Fruit fly (Drosophila melanogaster) whole organism, embryonic: Measurements from ENCODE around the gene CG4955.

Experiments used
- Abd-B ChIP-seq: fragments of 200-800 bp; sonication (Bioruptor generic); optimal IDR thresholded peaks from 2 replicates; lab custom pipeline; 2018; ENCODE audit warnings: missing biosample characterization, mild to moderate bottlenecking, missing genetic modification characterization, moderate library complexity
- Aef1 ChIP-seq: fragments of 200-800 bp; sonication (Bioruptor generic); IDR thresholded peaks from 3 replicates; pipeline ENCODE4 v1.3.6; 2022; ENCODE audit warnings: missing biosample characterization, missing genetic modification characterization
- CG1024 ChIP-seq: fragments of 200-800 bp; sonication (Bioruptor generic); IDR thresholded peaks from 2 replicates; pipeline ENCODE4 v1.3.6; 2022; ENCODE audit warnings: missing biosample characterization, missing genetic modification characterization
- CG10654 ChIP-seq: fragments of 200-800 bp; sonication (Bioruptor generic); optimal IDR thresholded peaks from 2 replicates; lab custom pipeline; 2016; ENCODE audit warnings: missing biosample characterization, missing genetic modification characterization
- CG15601 ChIP-seq: fragments of 200-800 bp; sonication (Bioruptor generic); optimal IDR thresholded peaks from 3 replicates; lab custom pipeline; 2019; ENCODE audit warnings: missing biosample characterization, mild to moderate bottlenecking, missing genetic modification characterization, moderate library complexity
- CG1603 ChIP-seq: fragments of 200-800 bp; sonication (Bioruptor generic); optimal IDR thresholded peaks from 2 replicates; lab custom pipeline; 2019; ENCODE audit warnings: missing biosample characterization, mild to moderate bottlenecking, missing genetic modification characterization, moderate library complexity
- CG17385 ChIP-seq: fragments of 200-800 bp; sonication (Bioruptor generic); optimal IDR thresholded peaks from 3 replicates; lab custom pipeline; 2018; ENCODE audit warnings: missing biosample characterization, mild to moderate bottlenecking, missing genetic modification characterization
- CG17912 ChIP-seq: fragments of 200-800 bp; sonication (Bioruptor generic); optimal IDR thresholded peaks from 2 replicates; lab custom pipeline; 2018; ENCODE audit warnings: missing biosample characterization, mild to moderate bottlenecking, missing genetic modification characterization
- CG1832 ChIP-seq: fragments of 200-800 bp; sonication (Bioruptor generic); optimal IDR thresholded peaks from 2 replicates; lab custom pipeline; 2017; ENCODE audit warnings: missing biosample characterization, mild to moderate bottlenecking, missing genetic modification characterization, inconsistent platforms
- CG2889 ChIP-seq: fragments of 200-800 bp; sonication (Bioruptor generic); IDR thresholded peaks from 3 replicates; pipeline ENCODE4 v1.3.6; 2022; ENCODE audit warnings: missing biosample characterization, missing genetic modification characterization
- CG30431 ChIP-seq: fragments of 200-800 bp; sonication (Bioruptor generic); optimal IDR thresholded peaks from 2 replicates; lab custom pipeline; 2017; ENCODE audit warnings: missing biosample characterization, missing genetic modification characterization
- CG4424 ChIP-seq: fragments of 200-800 bp; sonication (Bioruptor generic); optimal IDR thresholded peaks from 3 replicates; lab custom pipeline; 2016; ENCODE audit warnings: missing biosample characterization, missing genetic modification characterization
- CG4730 ChIP-seq: fragments of 200-800 bp; sonication (Bioruptor generic); IDR thresholded peaks from 2 replicates; pipeline ENCODE4 v1.3.6; 2022; ENCODE audit warnings: missing biosample characterization, missing genetic modification characterization
- CG6175 ChIP-seq: fragments of 200-800 bp; sonication (Bioruptor generic); IDR thresholded peaks from 3 replicates; pipeline ENCODE4 v1.3.6; 2022; ENCODE audit warnings: missing biosample characterization, missing genetic modification characterization
- CG6272 ChIP-seq: fragments of 200-800 bp; sonication (Bioruptor generic); IDR thresholded peaks from 2 replicates; pipeline ENCODE4 v1.3.6; 2022; ENCODE audit warnings: missing biosample characterization, missing genetic modification characterization
- CG7745 ChIP-seq: fragments of 200-800 bp; sonication (Bioruptor generic); optimal IDR thresholded peaks from 2 replicates; lab custom pipeline; 2018; ENCODE audit warnings: missing biosample characterization, mild to moderate bottlenecking, missing genetic modification characterization, moderate library complexity
- CG9817 ChIP-seq: fragments of 200-800 bp; sonication (Bioruptor generic); optimal IDR thresholded peaks from 2 replicates; lab custom pipeline; 2018; ENCODE audit warnings: missing biosample characterization, mild to moderate bottlenecking, missing genetic modification characterization, moderate library complexity
- CG9932 ChIP-seq: fragments of 200-800 bp; sonication (Bioruptor generic); IDR thresholded peaks from 2 replicates; pipeline ENCODE4 v1.3.6; 2022; ENCODE audit warnings: missing biosample characterization, missing genetic modification characterization
- Fer1 ChIP-seq: fragments of 200-800 bp; sonication (Bioruptor generic); optimal IDR thresholded peaks from 2 replicates; lab custom pipeline; 2017; ENCODE audit warnings: missing biosample characterization, mild to moderate bottlenecking, missing genetic modification characterization
- Hr39 ChIP-seq: fragments of >200 bp; optimal IDR thresholded peaks from 2 replicates; lab custom pipeline; 2017
- NFAT ChIP-seq: fragments of 200-800 bp; sonication (Bioruptor generic); IDR thresholded peaks from 2 replicates; pipeline ENCODE4 v1.3.6; 2022; ENCODE audit warnings: missing biosample characterization, missing genetic modification characterization
- NK7.1 ChIP-seq: fragments of 200-800 bp; sonication (Bioruptor generic); optimal IDR thresholded peaks from 3 replicates; lab custom pipeline; 2016; ENCODE audit warnings: missing biosample characterization, missing genetic modification characterization
- Nf-YC ChIP-seq: fragments of 200-800 bp; optimal IDR thresholded peaks from 3 replicates; lab custom pipeline; 2019; ENCODE audit warnings: missing biosample characterization, mild to moderate bottlenecking, missing genetic modification characterization, moderate library complexity
- Opbp ChIP-seq: fragments of 200-800 bp; sonication (Bioruptor generic); IDR thresholded peaks from 3 replicates; pipeline ENCODE4 v1.3.6; 2022; ENCODE audit warnings: missing biosample characterization, missing genetic modification characterization; ENCODE audit not compliant: partially characterized antibody
- Pdp1 ChIP-seq, 2 experiments: fragments of 200-800 bp; sonication (Bioruptor generic); optimal IDR thresholded peaks; 3 replicates each; lab custom pipeline; 2016; ENCODE audit warnings: missing biosample characterization in 2 of 2, missing genetic modification characterization in 2 of 2, mild to moderate bottlenecking in 1 of 2, moderate library complexity in 1 of 2
- Ptx1 ChIP-seq: fragments of 200-800 bp; sonication (Bioruptor generic); IDR thresholded peaks from 2 replicates; pipeline ENCODE4 v1.3.6; 2022; ENCODE audit warnings: missing biosample characterization, missing genetic modification characterization
- Sin3A ChIP-seq: fragments of >200 bp; optimal IDR thresholded peaks from 2 replicates; lab custom pipeline; 2018
- Sox100B ChIP-seq: fragments of 200-800 bp; sonication (Bioruptor generic); optimal IDR thresholded peaks from 3 replicates; lab custom pipeline; 2018; ENCODE audit warnings: missing biosample characterization, mild to moderate bottlenecking, missing genetic modification characterization
- Sox102F ChIP-seq: fragments of 200-800 bp; sonication (Bioruptor generic); optimal IDR thresholded peaks from 2 replicates; lab custom pipeline; 2018; ENCODE audit warnings: missing biosample characterization, mild to moderate bottlenecking, missing genetic modification characterization, moderate library complexity
- ara ChIP-seq: fragments of 200-800 bp; sonication (Bioruptor generic); IDR thresholded peaks from 2 replicates; pipeline ENCODE4 v1.3.6; 2022; ENCODE audit warnings: missing biosample characterization, missing genetic modification characterization
- br ChIP-seq: fragments of >200 bp; optimal IDR thresholded peaks from 2 replicates; lab custom pipeline; 2017
- btn ChIP-seq: fragments of 200-800 bp; sonication (Bioruptor generic); optimal IDR thresholded peaks from 2 replicates; lab custom pipeline; 2016; ENCODE audit warnings: missing biosample characterization, missing genetic modification characterization
- cad ChIP-seq: fragments of >200 bp; optimal IDR thresholded peaks from 2 replicates; lab custom pipeline; 2017; ENCODE audit warnings: missing biosample characterization, missing genetic modification characterization
- ci ChIP-seq: fragments of 200-800 bp; sonication (Bioruptor generic); IDR thresholded peaks from 3 replicates; pipeline ENCODE4 v1.3.6; 2022; ENCODE audit warnings: missing biosample characterization, missing genetic modification characterization
- emc ChIP-seq: fragments of 200-800 bp; sonication (Bioruptor generic); optimal IDR thresholded peaks from 2 replicates; lab custom pipeline; 2016; ENCODE audit warnings: missing biosample characterization, missing genetic modification characterization
- fd96Cb ChIP-seq: fragments of 200-800 bp; sonication (Bioruptor generic); optimal IDR thresholded peaks from 2 replicates; lab custom pipeline; 2018; ENCODE audit warnings: missing biosample characterization, mild to moderate bottlenecking, missing genetic modification characterization, moderate library complexity
- gce ChIP-seq: fragments of 200-800 bp; sonication (Bioruptor generic); IDR thresholded peaks from 3 replicates; pipeline ENCODE4 v1.3.6; 2022; ENCODE audit warnings: missing biosample characterization, missing genetic modification characterization
- gt ChIP-seq: fragments of 200-800 bp; sonication (Bioruptor generic); IDR thresholded peaks from 2 replicates; pipeline ENCODE4 v1.3.6; 2022; ENCODE audit warnings: missing biosample characterization, missing genetic modification characterization
- kay ChIP-seq: fragments of 200-800 bp; sonication (Bioruptor generic); optimal IDR thresholded peaks from 2 replicates; lab custom pipeline; 2016; ENCODE audit warnings: missing biosample characterization, missing genetic modification characterization
- ken ChIP-seq: fragments of 200-800 bp; sonication (Bioruptor generic); IDR thresholded peaks from 3 replicates; pipeline ENCODE4 v1.3.6; 2022; ENCODE audit warnings: missing biosample characterization, missing genetic modification characterization
- lilli ChIP-seq: fragments of 200-800 bp; sonication (Bioruptor generic); optimal IDR thresholded peaks from 3 replicates; lab custom pipeline; 2016; ENCODE audit warnings: missing biosample characterization, missing genetic modification characterization
- nau ChIP-seq: fragments of 200-800 bp; sonication (Bioruptor generic); optimal IDR thresholded peaks from 3 replicates; lab custom pipeline; 2017; ENCODE audit warnings: missing biosample characterization, mild to moderate bottlenecking, missing genetic modification characterization, missing genetic modification reagents
- p53 ChIP-seq: fragments of 200-800 bp; sonication (Bioruptor generic); optimal IDR thresholded peaks from 2 replicates; lab custom pipeline; 2016; ENCODE audit warnings: missing biosample characterization, missing genetic modification characterization
- pita ChIP-seq: fragments of 200-800 bp; sonication (Bioruptor generic); optimal IDR thresholded peaks from 2 replicates; lab custom pipeline; 2017; ENCODE audit warnings: missing biosample characterization, mild to moderate bottlenecking, missing genetic modification characterization
- run ChIP-seq: fragments of 200-800 bp; sonication (Bioruptor generic); optimal IDR thresholded peaks from 3 replicates; lab custom pipeline; 2018; ENCODE audit warnings: missing biosample characterization, mild to moderate bottlenecking, missing genetic modification characterization
- sd ChIP-seq: fragments of 200-800 bp; sonication (Bioruptor generic); optimal IDR thresholded peaks from 3 replicates; lab custom pipeline; 2018; ENCODE audit warnings: missing biosample characterization, mild to moderate bottlenecking, missing genetic modification characterization, moderate library complexity
- seq ChIP-seq: fragments of 200-800 bp; sonication (Bioruptor generic); IDR thresholded peaks from 2 replicates; pipeline ENCODE4 v1.3.6; 2022; ENCODE audit warnings: missing biosample characterization, missing genetic modification characterization
- sna ChIP-seq: fragments of 200-800 bp; sonication (Bioruptor generic); IDR thresholded peaks from 2 replicates; pipeline ENCODE4 v1.3.6; 2022; ENCODE audit warnings: missing biosample characterization, missing genetic modification characterization; ENCODE audit not compliant: partially characterized antibody
- tap ChIP-seq: fragments of 200-800 bp; optimal IDR thresholded peaks from 3 replicates; lab custom pipeline; 2019; ENCODE audit warnings: missing biosample characterization, mild to moderate bottlenecking, missing genetic modification characterization, moderate library complexity
- vnd ChIP-seq: fragments of 200-800 bp; sonication (Bioruptor generic); IDR thresholded peaks from 3 replicates; pipeline ENCODE4 v1.3.6; 2022; ENCODE audit warnings: missing biosample characterization, missing genetic modification characterization; ENCODE audit not compliant: partially characterized antibody
- yki ChIP-seq: fragments of >200 bp; optimal IDR thresholded peaks from 3 replicates; lab custom pipeline; 2018

The CG4955 gene

dm6 chrX:17091062-17091904 lies 10.0 kb downstream of the CG4955 start, which contains the start of the genes CG16700 and CG4991 (continued):
- no peak for TF ChIP-seq seq (GFP tag; lab: Robert Waterston, UW)
- TF ChIP-seq Pdp1 (GFP tag; optimal IDR thresholded peaks at IDR 0.05; lab: Kevin White, UChicago) = peak; percentile 8 to 45
- peak; percentile 67 for TF ChIP-seq CG9817
- peak; percentile 84 for TF ChIP-seq Sox102F (GFP tag; lab: Kevin White, UChicago)
- peak; percentile 50 for TF ChIP-seq CG1832
- no peak for TF ChIP-seq Opbp (GFP tag; lab: Robert Waterston, UW)
- TF ChIP-seq CG10654 (GFP tag; lab: Kevin White, UChicago) = peak; percentile 54
- TF ChIP-seq tap = peak; percentile 65
- no peak for TF ChIP-seq Hr39 (lab: Kevin White, UChicago)
- peak; percentile 90 for TF ChIP-seq Sox100B
- no peak for TF ChIP-seq CG7745
- TF ChIP-seq NFAT (GFP tag; lab: Robert Waterston, UW) = peak; percentile 67
- peak; percentile 61 for TF ChIP-seq run (tag; lab: Kevin White, UChicago)
- TF ChIP-seq cad (GFP tag; lab: Kevin White, UChicago) = no peak
- TF ChIP-seq CG6272 (GFP tag; lab: Robert Waterston, UW) = peak; percentile 32; the same call in 1 of the 2 replicates
- TF ChIP-seq kay (GFP tag; lab: Kevin White, UChicago) = peak; percentile 54
- TF ChIP-seq Nf-YC (tag; lab: Kevin White, UChicago) = peak; percentile 83
- TF ChIP-seq CG6175 (GFP tag; lab: Robert Waterston, UW) = 0 out of 3 replicates have a peak, but pooled peaks have one; percentile 55
- TF ChIP-seq CG15601 (tag; lab: Kevin White, UChicago) = peak; percentile 73
- TF ChIP-seq nau = peak; percentile 39
- peak; percentile 42 for TF ChIP-seq CG30431 (GFP tag; lab: Kevin White, UChicago)
- TF ChIP-seq Sin3A (lab: Kevin White, UChicago) = no peak
- TF ChIP-seq vnd = no peak
- TF ChIP-seq CG1024 (GFP tag; lab: Robert Waterston, UW) = no peak
- TF ChIP-seq sna (GFP tag; lab: Robert Waterston, UW) = no peak
- no peak for TF ChIP-seq NK7.1 (GFP tag; lab: Kevin White, UChicago)
- peak; percentile 98 for TF ChIP-seq sd
- peak; percentile 80 for TF ChIP-seq Fer1 (GFP tag; lab: Kevin White, UChicago)
- no peak for TF ChIP-seq btn (GFP tag; lab: Kevin White, UChicago)
- TF ChIP-seq pita = no peak
- TF ChIP-seq CG17912 (GFP tag; lab: Kevin White, UChicago) = no peak
- TF ChIP-seq Aef1 = peak; percentile 48; the same call in 2 of the 3 replicates
- TF ChIP-seq CG2889 (GFP tag; lab: Robert Waterston, UW) = no peak
- no peak; the same call in 1 of the 2 replicates for TF ChIP-seq gt (GFP tag; lab: Robert Waterston, UW)
- TF ChIP-seq ken (GFP tag; lab: Robert Waterston, UW) = no peak
- peak; percentile 87 for TF ChIP-seq Ptx1 (GFP tag; lab: Robert Waterston, UW)
- peak; percentile 76 for TF ChIP-seq ara (GFP tag; lab: Robert Waterston, UW)
- no peak for TF ChIP-seq emc (GFP tag; lab: Kevin White, UChicago)
- TF ChIP-seq CG1603 (tag; lab: Kevin White, UChicago) = no peak
- peak; percentile 11; the same call in 1 of the 3 replicates for TF ChIP-seq ci
- peak; percentile 42 for TF ChIP-seq lilli (GFP tag; lab: Kevin White, UChicago)
- no peak for TF ChIP-seq yki (lab: Kevin White, UChicago)
- no peak for TF ChIP-seq gce (GFP tag; lab: Robert Waterston, UW)
- TF ChIP-seq CG4730 (GFP tag; lab: Robert Waterston, UW) = peak; percentile 37; the same call in 1 of the 2 replicates
- TF ChIP-seq CG9932 (GFP tag; lab: Robert Waterston, UW) = peak; percentile 77
- peak; percentile 78 for TF ChIP-seq CG17385 (GFP tag; lab: Kevin White, UChicago)
- no peak for TF ChIP-seq p53 (GFP tag; lab: Kevin White, UChicago)
- TF ChIP-seq fd96Cb (tag; lab: Kevin White, UChicago) = peak; percentile 81
- no peak for TF ChIP-seq br (lab: Kevin White, UChicago)
- peak; percentile 79 for TF ChIP-seq CG4424 (GFP tag; lab: Kevin White, UChicago)
- peak; percentile 78 for TF ChIP-seq Abd-B
